Worm (Caenorhabditis elegans) whole organism, L1 larva: Measurements from ENCODE around the gene fbxa-127.

ENCODE experiments used
- lin-39 ChIP-seq: fragments of 150-350 bp; optimal IDR thresholded peaks from 2 replicates; lab custom pipeline; 2014; ENCODE audit warnings: missing biosample characterization, missing genetic modification reagents, missing genetic modification characterization
- nhr-77 ChIP-seq: fragments of 150-350 bp; optimal IDR thresholded peaks from 2 replicates; lab custom pipeline; 2014; ENCODE audit warnings: missing biosample characterization, missing genetic modification characterization
- sptf-1 ChIP-seq: fragments of 150-350 bp; optimal IDR thresholded peaks from 2 replicates; lab custom pipeline; 2014; ENCODE audit warnings: missing biosample characterization, missing genetic modification characterization

ce11 chrV:16779281-16779597 is 50.7 kb downstream of the fbxa-127 start:
- TF ChIP-seq lin-39 (tag; lab: Kevin White, UChicago) (no peak), sptf-1 (no peak), nhr-77 (tag; lab: Kevin White, UChicago) (no peak)
